Fruit fly (Drosophila melanogaster) whole organism, embryonic: Measurements from ENCODE around the gene ftz-f1.

Experiments
- CG10147 ChIP-seq: fragments of 200-800 bp; sonication (Bioruptor generic); optimal IDR thresholded peaks from 2 replicates; lab custom pipeline; 2019; ENCODE audit warnings: missing biosample characterization, mild to moderate bottlenecking, missing genetic modification characterization, moderate library complexity
- CG10209 ChIP-seq: fragments of 200-800 bp; sonication (Bioruptor generic); optimal IDR thresholded peaks from 3 replicates; lab custom pipeline; 2017; ENCODE audit warnings: missing biosample characterization, mild to moderate bottlenecking, missing genetic modification characterization, missing genetic modification reagents
- CG10267 ChIP-seq: fragments of 200-800 bp; sonication (Bioruptor generic); optimal IDR thresholded peaks from 2 replicates; lab custom pipeline; 2018; ENCODE audit warnings: missing biosample characterization, mild to moderate bottlenecking, missing genetic modification characterization, moderate library complexity
- CG11695 ChIP-seq: fragments of 200-800 bp; sonication (Bioruptor generic); IDR thresholded peaks from 3 replicates; pipeline ENCODE4 v1.3.6; 2022; ENCODE audit warnings: missing biosample characterization, missing genetic modification characterization
- CG12071 ChIP-seq: fragments of 200-800 bp; sonication (Bioruptor generic); optimal IDR thresholded peaks from 3 replicates; lab custom pipeline; 2018; ENCODE audit warnings: missing biosample characterization, mild to moderate bottlenecking, missing genetic modification characterization
- CG13775 ChIP-seq: fragments of 200-800 bp; sonication (Bioruptor generic); optimal IDR thresholded peaks from 3 replicates; lab custom pipeline; 2017; ENCODE audit warnings: missing biosample characterization, mild to moderate bottlenecking, missing genetic modification characterization
- CG15269 ChIP-seq: fragments of 200-800 bp; sonication (Bioruptor generic); optimal IDR thresholded peaks from 2 replicates; lab custom pipeline; 2018; ENCODE audit warnings: missing biosample characterization, mild to moderate bottlenecking, missing genetic modification characterization, moderate library complexity
- CG1647 ChIP-seq: fragments of 200-800 bp; sonication (Bioruptor generic); optimal IDR thresholded peaks from 3 replicates; lab custom pipeline; 2016; ENCODE audit warnings: missing biosample characterization, missing genetic modification characterization
- CG2199 ChIP-seq: fragments of 200-800 bp; sonication (Bioruptor generic); IDR thresholded peaks from 3 replicates; pipeline ENCODE4 v1.3.6; 2022; ENCODE audit warnings: missing biosample characterization, missing genetic modification characterization
- CG31388 ChIP-seq: fragments of 200-800 bp; sonication (Bioruptor generic); optimal IDR thresholded peaks from 2 replicates; lab custom pipeline; 2016; ENCODE audit warnings: missing biosample characterization, missing genetic modification characterization
- CG32532 ChIP-seq: fragments of 200-800 bp; sonication (Bioruptor generic); IDR thresholded peaks from 2 replicates; pipeline ENCODE4 v1.3.6; 2022; ENCODE audit warnings: missing biosample characterization, missing genetic modification characterization
- CG34224 ChIP-seq: fragments of 200-800 bp; sonication (Bioruptor generic); IDR thresholded peaks from 3 replicates; pipeline ENCODE4 v1.3.6; 2022; ENCODE audit warnings: missing biosample characterization, missing genetic modification characterization; ENCODE audit not compliant: partially characterized antibody
- CG34422 ChIP-seq: fragments of 200-800 bp; sonication (Bioruptor generic); IDR thresholded peaks from 3 replicates; pipeline ENCODE4 v1.3.6; 2022; ENCODE audit warnings: missing biosample characterization, missing genetic modification characterization
- CG4707 ChIP-seq: fragments of 200-800 bp; sonication (Bioruptor generic); optimal IDR thresholded peaks from 2 replicates; lab custom pipeline; 2018; ENCODE audit warnings: missing biosample characterization, mild to moderate bottlenecking, missing genetic modification characterization, moderate library complexity
- CG7786 ChIP-seq: fragments of 200-800 bp; sonication (Bioruptor generic); optimal IDR thresholded peaks from 2 replicates; lab custom pipeline; 2016; ENCODE audit warnings: missing biosample characterization, missing genetic modification characterization
- CG9215 ChIP-seq: fragments of 200-800 bp; sonication (Bioruptor generic); IDR thresholded peaks from 2 replicates; pipeline ENCODE4 v1.3.6; 2022; ENCODE audit warnings: missing biosample characterization, missing genetic modification characterization
- Gug ChIP-seq: fragments of 200-800 bp; sonication (Bioruptor generic); IDR thresholded peaks from 4 replicates; pipeline ENCODE4 v1.3.6; 2022; ENCODE audit warnings: missing biosample characterization, missing genetic modification characterization
- Lhr ChIP-seq: fragments of 200-800 bp; sonication (Bioruptor generic); optimal IDR thresholded peaks from 3 replicates; lab custom pipeline; 2017; ENCODE audit warnings: mild to moderate bottlenecking, missing biosample characterization, missing genetic modification reagents, missing genetic modification characterization
- NfI ChIP-seq: fragments of 200-800 bp; sonication (Bioruptor generic); optimal IDR thresholded peaks from 3 replicates; lab custom pipeline; 2018; ENCODE audit warnings: missing biosample characterization, mild to moderate bottlenecking, missing genetic modification characterization, moderate library complexity
- Scr ChIP-seq: fragments of 200-800 bp; sonication (Bioruptor generic); IDR thresholded peaks from 2 replicates; pipeline ENCODE4 v1.3.6; 2022; ENCODE audit warnings: missing biosample characterization, missing genetic modification characterization; ENCODE audit not compliant: partially characterized antibody
- Stat92E ChIP-seq, 3 experiments: fragments of >200 bp in 2 of 3; fragments of 200-800 bp in 1 of 3; sonication (Bioruptor generic) in 1 of 3; optimal IDR thresholded peaks; 2 replicates each; lab custom pipeline; 2017 to 2019; ENCODE audit warnings: missing biosample characterization in 3 of 3, missing genetic modification characterization in 3 of 3, mild to moderate bottlenecking in 1 of 3, moderate library complexity in 1 of 3
- Trl ChIP-seq, 3 experiments: fragments of >200 bp in 2 of 3; fragments of 200-800 bp in 1 of 3; sonication (Bioruptor generic) in 1 of 3; optimal IDR thresholded peaks; 2 replicates in 1 of 3; 3 replicates in 2 of 3; lab custom pipeline; 2016 to 2017; ENCODE audit warnings: missing biosample characterization in 1 of 3, missing genetic modification characterization in 1 of 3
- az2 ChIP-seq: fragments of 200-800 bp; sonication (Bioruptor generic); optimal IDR thresholded peaks from 3 replicates; lab custom pipeline; 2016; ENCODE audit warnings: missing biosample characterization, missing genetic modification characterization
- cato ChIP-seq: fragments of 200-800 bp; sonication (Bioruptor generic); optimal IDR thresholded peaks from 2 replicates; lab custom pipeline; 2016; ENCODE audit warnings: missing biosample characterization, missing genetic modification characterization, borderline replicate concordance
- cg ChIP-seq: fragments of 200-800 bp; sonication (Bioruptor generic); optimal IDR thresholded peaks from 3 replicates; lab custom pipeline; 2019; ENCODE audit warnings: missing biosample characterization, mild to moderate bottlenecking, missing genetic modification characterization, moderate library complexity
- corto ChIP-seq: fragments of 200-800 bp; sonication (Bioruptor generic); optimal IDR thresholded peaks from 2 replicates; lab custom pipeline; 2016; ENCODE audit warnings: missing biosample characterization, mild to moderate bottlenecking, missing genetic modification characterization, moderate library complexity
- gcm ChIP-seq: fragments of 200-800 bp; sonication (Bioruptor generic); optimal IDR thresholded peaks from 2 replicates; lab custom pipeline; 2019; ENCODE audit warnings: missing biosample characterization, mild to moderate bottlenecking, missing genetic modification characterization, moderate library complexity
- gt ChIP-seq: fragments of 200-800 bp; sonication (Bioruptor generic); IDR thresholded peaks from 2 replicates; pipeline ENCODE4 v1.3.6; 2022; ENCODE audit warnings: missing biosample characterization, missing genetic modification characterization
- hth ChIP-seq: fragments of >200 bp; optimal IDR thresholded peaks from 2 replicates; lab custom pipeline; 2017; ENCODE audit warnings: inconsistent platforms
- jumu ChIP-seq: fragments of 200-800 bp; sonication (Bioruptor generic); optimal IDR thresholded peaks from 3 replicates; lab custom pipeline; 2016; ENCODE audit warnings: missing biosample characterization, missing genetic modification characterization
- maf-S ChIP-seq: fragments of 200-800 bp; sonication (Bioruptor generic); optimal IDR thresholded peaks from 2 replicates; lab custom pipeline; 2016; ENCODE audit warnings: missing biosample characterization, missing genetic modification characterization
- mld ChIP-seq: fragments of 200-800 bp; sonication (Bioruptor generic); IDR thresholded peaks from 3 replicates; pipeline ENCODE4 v1.3.6; 2022; ENCODE audit warnings: missing biosample characterization, missing genetic modification characterization; ENCODE audit not compliant: partially characterized antibody
- phol ChIP-seq: fragments of 200-800 bp; sonication (Bioruptor generic); optimal IDR thresholded peaks from 3 replicates; lab custom pipeline; 2018; ENCODE audit warnings: missing biosample characterization, mild to moderate bottlenecking, missing genetic modification characterization, moderate library complexity
- pzg ChIP-seq: fragments of 200-800 bp; sonication (Bioruptor generic); optimal IDR thresholded peaks from 3 replicates; lab custom pipeline; 2018; ENCODE audit warnings: missing biosample characterization, mild to moderate bottlenecking, missing genetic modification characterization, moderate library complexity
- ro ChIP-seq: fragments of 200-800 bp; sonication (Bioruptor generic); IDR thresholded peaks from 2 replicates; pipeline ENCODE4 v1.3.6; 2022; ENCODE audit warnings: missing biosample characterization, missing genetic modification characterization
- seq ChIP-seq: fragments of 200-800 bp; sonication (Bioruptor generic); IDR thresholded peaks from 2 replicates; pipeline ENCODE4 v1.3.6; 2022; ENCODE audit warnings: missing biosample characterization, missing genetic modification characterization
- sna ChIP-seq: fragments of 200-800 bp; sonication (Bioruptor generic); IDR thresholded peaks from 2 replicates; pipeline ENCODE4 v1.3.6; 2022; ENCODE audit warnings: missing biosample characterization, missing genetic modification characterization; ENCODE audit not compliant: partially characterized antibody
- unpg ChIP-seq: fragments of 200-800 bp; sonication (Bioruptor generic); optimal IDR thresholded peaks from 3 replicates; lab custom pipeline; 2018; ENCODE audit warnings: missing biosample characterization, mild to moderate bottlenecking, missing genetic modification characterization, moderate library complexity
- zen2 ChIP-seq: fragments of 200-800 bp; sonication (Bioruptor generic); IDR thresholded peaks from 3 replicates; pipeline ENCODE4 v1.3.6; 2022; ENCODE audit warnings: missing biosample characterization, missing genetic modification characterization; ENCODE audit not compliant: partially characterized antibody
- zfh1 ChIP-seq: fragments of 200-800 bp; sonication (Bioruptor generic); IDR thresholded peaks from 3 replicates; pipeline ENCODE4 v1.3.6; 2022; ENCODE audit warnings: missing biosample characterization, missing genetic modification characterization

Gene ftz-f1

DNA sequence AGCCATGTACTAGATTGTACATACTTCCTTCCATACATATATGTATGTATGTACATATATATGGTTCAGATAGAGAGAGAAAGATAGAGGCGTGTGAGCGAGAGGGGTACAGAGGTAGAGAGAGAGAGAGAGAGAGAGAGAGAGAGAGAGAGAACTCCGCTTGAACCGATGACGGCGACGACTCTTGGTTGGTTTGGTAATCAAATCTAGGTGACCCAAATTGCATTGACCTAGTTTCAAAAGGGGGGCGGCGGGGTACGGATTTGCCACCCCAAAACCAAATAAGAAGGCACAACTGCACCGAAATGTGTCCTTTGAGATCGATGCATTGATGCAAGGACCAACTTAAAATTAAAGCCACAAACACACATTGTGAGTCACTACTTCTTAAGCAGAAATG lies 13.2 kb downstream of the ftz-f1 start (continued):
- TF ChIP-seq sna (GFP tag; lab: Robert Waterston, UW) (no peak), corto (GFP tag; lab: Kevin White, UChicago) (no peak), CG34422 (GFP tag; lab: Robert Waterston, UW) (peak; percentile 41; the same call in 1 of the 3 replicates), CG32532 (GFP tag; lab: Robert Waterston, UW) (no peak), seq (GFP tag; lab: Robert Waterston, UW) (no peak), mld (GFP tag; lab: Robert Waterston, UW) (0 out of 3 replicates have a peak, but pooled peaks have one; percentile 43), CG11695 (no peak), NfI (GFP tag; lab: Kevin White, UChicago) (no peak), CG13775 (no peak), gcm (GFP tag; lab: Kevin White, UChicago) (no peak), CG7786 (GFP tag; lab: Kevin White, UChicago) (no peak), CG10267 (tag; lab: Kevin White, UChicago) (no peak), zfh1 (GFP tag; lab: Robert Waterston, UW) (no peak), CG10147 (no peak), ro (GFP tag; lab: Robert Waterston, UW) (no peak), jumu (GFP tag; lab: Kevin White, UChicago) (no peak), cato (GFP tag; lab: Kevin White, UChicago) (no peak), CG4707 (GFP tag; lab: Kevin White, UChicago) (no peak), hth (lab: Kevin White, UChicago) (no peak), Trl (optimal IDR thresholded peaks at IDR 0.05; lab: Kevin White, UChicago) (peak; percentile 55 to 74), Trl (GFP tag; optimal IDR thresholded peaks at IDR 0.05; lab: Kevin White, UChicago) (no peak), maf-S (GFP tag; lab: Kevin White, UChicago) (no peak), CG15269 (tag; lab: Kevin White, UChicago) (no peak), Lhr (GFP tag; lab: Kevin White, UChicago) (no peak), pzg (no peak), unpg (GFP tag; lab: Kevin White, UChicago) (no peak), cg (peak; percentile 11), CG2199 (GFP tag; lab: Robert Waterston, UW) (no peak), CG12071 (peak; percentile 20), CG1647 (GFP tag; lab: Kevin White, UChicago) (no peak), gt (GFP tag; lab: Robert Waterston, UW) (no peak), phol (tag; lab: Kevin White, UChicago) (no peak), CG34224 (no peak), CG10209 (no peak), CG31388 (no peak), Scr (no peak), CG9215 (no peak), Gug (GFP tag; lab: Robert Waterston, UW) (no peak), Stat92E (GFP tag; optimal IDR thresholded peaks at IDR 0.05; lab: Kevin White, UChicago) (no peak), az2 (GFP tag; lab: Kevin White, UChicago) (no peak), zen2 (GFP tag; lab: Robert Waterston, UW) (no peak)
